Worm (Caenorhabditis elegans) whole organism, midembryonic: Measurements from ENCODE around the gene F39G3.3.

Experiments
- T22C8.4 ChIP-seq: fragments of 200-800 bp; sonication (Bioruptor generic); IDR thresholded peaks from 2 replicates; pipeline ENCODE4 v1.3.6; 2022; ENCODE audit warnings: missing genetic modification characterization, missing compliant biosample characterization
- cog-1 ChIP-seq: sonication (generic microtip); optimal IDR thresholded peaks from 2 replicates; lab custom pipeline; 2016; ENCODE audit warnings: missing genetic modification characterization, missing compliant biosample characterization
- flt-1 ChIP-seq: fragments of 200-800 bp; sonication (Bioruptor generic); IDR thresholded peaks from 2 replicates; pipeline ENCODE4 v1.3.6; 2022; ENCODE audit warnings: missing genetic modification characterization, missing compliant biosample characterization
- klf-2 ChIP-seq: fragments of 200-800 bp; sonication (Bioruptor generic); conservative IDR thresholded peaks from 2 replicates; pipeline ENCODE4 v1.3.6; 2022; ENCODE audit warnings: missing genetic modification reagents, missing genetic modification characterization, missing compliant biosample characterization
- med-1 ChIP-seq: sonication (generic microtip); optimal IDR thresholded peaks from 2 replicates; lab custom pipeline; 2017; ENCODE audit warnings: missing genetic modification characterization, mild to moderate bottlenecking, missing compliant biosample characterization, antibody characterized with exemption, missing genetic modification reagents; ENCODE audit not compliant: insufficient read depth
- ref-1 ChIP-seq: fragments of 200-800 bp; sonication (Bioruptor generic); conservative IDR thresholded peaks from 2 replicates; pipeline ENCODE4 v1.3.6; 2022; ENCODE audit warnings: missing genetic modification reagents, missing genetic modification characterization, missing compliant biosample characterization
- tab-1 ChIP-seq: fragments of 200-800 bp; sonication (Bioruptor generic); IDR thresholded peaks from 2 replicates; pipeline ENCODE4 v1.3.6; 2022; ENCODE audit warnings: missing genetic modification characterization, missing compliant biosample characterization
- ztf-23 ChIP-seq: fragments of 200-800 bp; sonication (Bioruptor generic); IDR thresholded peaks from 2 replicates; pipeline ENCODE4 v1.3.6; 2022; ENCODE audit warnings: missing genetic modification reagents, missing genetic modification characterization, missing compliant biosample characterization
- ztf-29 ChIP-seq: fragments of 200-800 bp; sonication (Bioruptor generic); IDR thresholded peaks from 2 replicates; pipeline ENCODE4 v1.3.6; 2022; ENCODE audit warnings: missing genetic modification reagents, missing genetic modification characterization, missing compliant biosample characterization

F39G3.3 gene

DNA sequence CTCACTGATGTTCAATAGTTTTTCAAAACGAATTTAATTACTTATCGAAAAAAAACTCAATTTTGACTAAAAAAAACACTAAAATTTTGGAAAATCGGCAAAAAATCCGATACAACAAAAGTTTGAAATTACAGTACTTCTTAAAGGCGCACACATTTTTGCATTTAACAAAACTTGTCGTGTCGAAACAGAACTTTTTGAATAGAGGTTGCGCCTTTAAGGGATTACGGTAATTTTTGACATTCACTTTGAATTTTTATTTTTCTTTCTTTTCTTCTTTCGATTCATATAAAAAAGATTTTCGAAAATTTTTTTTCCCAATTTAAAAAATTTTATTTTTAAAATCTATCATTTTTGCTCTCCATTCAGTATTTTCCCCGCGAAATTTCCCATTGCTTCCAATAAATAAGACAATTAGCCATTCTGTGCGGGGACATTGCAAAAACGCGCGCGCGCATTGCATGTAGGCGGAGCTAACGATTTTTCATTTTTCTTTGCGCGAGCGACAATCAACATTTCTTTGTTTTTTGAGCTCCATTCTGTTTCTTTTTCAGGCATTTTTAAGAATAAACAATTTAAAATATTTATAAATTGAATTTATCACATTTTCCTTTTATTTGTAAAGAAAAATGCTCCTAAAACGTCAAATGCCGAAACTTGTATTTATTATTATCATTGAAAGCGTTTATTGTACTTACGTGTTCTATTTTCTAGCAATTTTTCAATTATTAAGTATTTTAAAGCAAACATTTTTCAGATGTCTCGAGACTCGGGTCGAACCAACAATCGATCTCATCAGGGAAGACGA lies at the start of gene F39G3.3:
Gene F39G3.3, plus strand, starts transcription at position 758 of the 808 bp plus-strand sequence.
- TF ChIP-seq ztf-29 (GFP tag; lab: Robert Waterston, UW) (peak; percentile 77), T22C8.4 (GFP tag; lab: Robert Waterston, UW) (peak; percentile 85), ztf-23 (peak; percentile 91), klf-2 (GFP tag; lab: Robert Waterston, UW) (peak; percentile 81), flt-1 (GFP tag; lab: Robert Waterston, UW) (peak; percentile 92), ref-1 (peak; percentile 64; the same call in 1 of the 2 replicates), cog-1 (tag; lab: Kevin White, UChicago) (peak; percentile 81), tab-1 (GFP tag; lab: Robert Waterston, UW) (peak; percentile 92), med-1 (GFP tag; lab: Kevin White, UChicago) (peak; percentile 96)

DNA sequence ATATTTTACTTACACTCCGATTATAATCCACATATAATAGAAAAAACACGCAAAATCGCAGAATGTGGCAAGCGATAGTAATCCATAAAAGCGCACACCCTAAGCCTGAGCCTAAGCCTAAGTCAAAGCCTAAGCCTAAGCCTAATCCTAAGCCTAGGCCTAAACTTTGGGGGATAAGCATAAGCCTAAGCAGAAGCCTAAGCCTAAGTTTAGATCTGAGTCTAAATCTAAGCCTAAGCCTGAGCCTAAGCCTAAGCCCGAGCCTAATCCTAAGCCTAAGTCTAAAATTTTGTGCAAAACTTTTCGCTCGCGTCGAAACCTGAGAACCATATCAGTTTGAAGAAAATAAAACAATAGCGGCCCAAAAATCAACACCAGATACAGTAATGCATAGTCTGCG lies 47.6 kb upstream of the F39G3.3 start:
- TF ChIP-seq ref-1 (no peak), ztf-23 (no peak), klf-2 (GFP tag; lab: Robert Waterston, UW) (no peak), ztf-29 (GFP tag; lab: Robert Waterston, UW) (no peak), cog-1 (tag; lab: Kevin White, UChicago) (no peak), T22C8.4 (GFP tag; lab: Robert Waterston, UW) (no peak), tab-1 (GFP tag; lab: Robert Waterston, UW) (no peak), med-1 (GFP tag; lab: Kevin White, UChicago) (no peak), flt-1 (GFP tag; lab: Robert Waterston, UW) (no peak)

DNA sequence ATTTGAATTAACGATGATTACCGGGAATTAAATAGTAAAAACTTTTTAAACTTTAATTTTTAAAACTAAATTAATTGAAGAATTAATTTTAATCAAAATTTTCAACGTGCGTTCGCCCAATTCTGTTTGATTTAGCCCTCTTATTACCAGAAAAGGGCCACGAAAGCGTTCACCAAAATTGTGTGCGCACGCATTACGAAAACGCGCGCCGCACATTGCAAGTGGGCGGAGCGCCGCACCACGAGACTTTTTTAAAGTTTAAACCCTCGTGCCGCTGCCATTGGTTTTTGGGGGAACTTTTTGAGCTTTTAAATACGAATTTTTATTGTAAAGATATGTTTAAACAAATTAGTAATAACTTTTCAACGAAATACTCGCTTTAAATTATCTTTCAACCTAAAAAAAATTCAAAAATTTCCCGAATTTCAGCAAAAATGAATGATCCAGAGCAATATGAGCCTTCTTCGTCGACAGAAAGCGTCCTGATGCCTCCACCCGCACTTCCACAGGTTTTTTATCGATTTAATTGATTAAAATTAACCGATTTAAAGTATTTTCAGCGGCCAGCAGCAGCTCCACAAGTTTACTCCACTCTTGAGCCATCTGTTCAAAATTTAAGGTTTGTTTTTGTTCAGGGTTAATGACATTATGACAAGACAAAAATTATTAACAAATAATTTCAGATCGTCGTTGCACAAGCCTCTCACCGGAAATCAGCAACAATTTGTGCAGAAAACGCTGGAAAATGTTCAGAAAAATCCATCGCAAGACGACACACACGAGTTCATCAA lies 44.8 kb upstream of the F39G3.3 start, which contains the start of gene taf-10:
Gene taf-10, plus strand, starts transcription at position 424 of the 791 bp plus-strand sequence.
- no peak for TF ChIP-seq ztf-23
- no peak for TF ChIP-seq flt-1 (GFP tag; lab: Robert Waterston, UW)

ce11 chrV:4687944-4688505 lies 43.7 kb upstream of the F39G3.3 start, which contains the start of gene K03B4.2:
TSS of gene K03B4.2 (plus strand) at chrV:4687994.
- TF ChIP-seq ref-1, result no peak
- TF ChIP-seq T22C8.4 (GFP tag; lab: Robert Waterston, UW), result no peak
- no peak for TF ChIP-seq tab-1 (GFP tag; lab: Robert Waterston, UW)
- TF ChIP-seq klf-2 (GFP tag; lab: Robert Waterston, UW), result no peak
- TF ChIP-seq flt-1 (GFP tag; lab: Robert Waterston, UW), result no peak
- TF ChIP-seq ztf-23, result no peak
- TF ChIP-seq cog-1 (tag; lab: Kevin White, UChicago), result no peak
- no peak for TF ChIP-seq ztf-29 (GFP tag; lab: Robert Waterston, UW)
- no peak for TF ChIP-seq med-1 (GFP tag; lab: Kevin White, UChicago)

DNA sequence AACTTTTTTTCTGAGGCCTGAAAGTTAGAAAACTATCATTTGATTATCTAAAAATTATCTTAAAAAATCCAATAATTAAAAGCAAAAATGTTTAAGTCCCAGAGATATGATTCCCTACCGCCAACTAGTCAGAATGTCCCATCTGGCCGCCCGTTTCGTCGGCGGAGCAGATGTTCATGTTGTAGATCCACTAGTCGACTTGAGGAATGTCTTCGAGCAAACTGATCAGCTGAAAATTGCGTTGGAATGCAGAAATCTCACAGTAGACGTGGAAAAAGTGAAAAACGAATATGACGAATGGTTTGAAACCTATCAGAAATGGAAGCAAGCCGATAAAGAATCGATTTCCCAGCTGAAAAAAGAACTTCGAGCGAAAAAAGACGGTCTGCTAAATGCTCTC lies 42.5 kb upstream of the F39G3.3 start, which contains the start of gene K03B4.1:
Gene K03B4.1, plus strand, starts transcription at position 97 of the 400 bp plus-strand sequence.
- no peak for TF ChIP-seq ref-1
- TF ChIP-seq med-1 (GFP tag; lab: Kevin White, UChicago), result no peak
- TF ChIP-seq klf-2 (GFP tag; lab: Robert Waterston, UW), result no peak
- TF ChIP-seq cog-1 (tag; lab: Kevin White, UChicago), result no peak
- no peak for TF ChIP-seq ztf-23
- no peak for TF ChIP-seq flt-1 (GFP tag; lab: Robert Waterston, UW)
- no peak for TF ChIP-seq T22C8.4 (GFP tag; lab: Robert Waterston, UW)
- no peak for TF ChIP-seq ztf-29 (GFP tag; lab: Robert Waterston, UW)
- no peak for TF ChIP-seq tab-1 (GFP tag; lab: Robert Waterston, UW)

DNA sequence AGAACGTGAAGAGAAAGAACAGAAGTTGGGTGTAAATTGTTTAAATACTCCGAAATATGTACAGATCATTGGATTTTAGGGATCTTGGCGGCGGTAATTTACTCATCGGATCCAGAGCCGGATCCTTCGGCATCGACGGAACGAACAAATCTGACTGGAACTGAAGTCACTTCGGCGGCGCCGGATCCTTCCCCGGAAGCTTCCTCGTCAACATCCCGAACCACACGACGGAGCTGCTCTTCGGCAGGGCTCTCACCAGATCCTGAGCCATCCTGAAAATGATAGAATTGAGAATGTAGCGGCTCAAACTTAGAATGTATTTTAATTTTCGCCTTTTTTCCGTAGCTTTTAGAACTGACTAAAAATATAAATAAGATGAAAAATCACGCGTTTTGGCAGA lies 40.1 kb upstream of the F39G3.3 start:
- TF ChIP-seq T22C8.4 (GFP tag; lab: Robert Waterston, UW) (no peak), med-1 (GFP tag; lab: Kevin White, UChicago) (no peak), ztf-29 (GFP tag; lab: Robert Waterston, UW) (no peak), flt-1 (GFP tag; lab: Robert Waterston, UW) (no peak), cog-1 (tag; lab: Kevin White, UChicago) (no peak), tab-1 (GFP tag; lab: Robert Waterston, UW) (no peak), klf-2 (GFP tag; lab: Robert Waterston, UW) (no peak), ztf-23 (no peak), ref-1 (no peak)

- no peak for TF ChIP-seq ztf-29 (GFP tag; lab: Robert Waterston, UW)
These were observed 39.1 kb upstream of the F39G3.3 start, which contains the start of gene cpg-8 for ce11 chrV:4692382-4693281. TSS of gene cpg-8 (minus strand) at chrV:4692432.

- TF ChIP-seq klf-2 (GFP tag; lab: Robert Waterston, UW) (no peak), flt-1 (GFP tag; lab: Robert Waterston, UW) (no peak), ztf-29 (GFP tag; lab: Robert Waterston, UW) (no peak), ref-1 (no peak), cog-1 (tag; lab: Kevin White, UChicago) (no peak)
These were observed 38.5 kb upstream of the F39G3.3 start for ce11 chrV:4693282-4693588.
